Worm (Caenorhabditis elegans): ENCODE measurements around the gene ins-17.
A peak's percentile ranks its signal among the peaks of the same experiment; 100 is the strongest.

The ins-17 gene

ce11 chrIII:4468812-4469211 is 8.6 kb downstream of the ins-17 start, which contains the start of gene mstr-2:
Gene mstr-2 (plus strand): TSS chrIII:4469112.
- no peak for TF ChIP-seq blmp-1 (tag; optimal IDR thresholded peaks at IDR 0.05; ENCODE audit: insufficient read depth)
- TF ChIP-seq unc-39 (tag; optimal IDR thresholded peaks at IDR 0.05) = no peak
- TF ChIP-seq mbf-1 (tag; optimal IDR thresholded peaks at IDR 0.05) = no peak
- no peak for TF ChIP-seq nhr-21 (tag; optimal IDR thresholded peaks at IDR 0.05)
- TF ChIP-seq R02D3.7 (tag; optimal IDR thresholded peaks at IDR 0.05) = no peak
- no peak for TF ChIP-seq snpc-4 (tag; optimal IDR thresholded peaks at IDR 0.05)
- no peak for TF ChIP-seq sma-9 (GFP tag; optimal IDR thresholded peaks at IDR 0.05)
- no peak for TF ChIP-seq sma-9 (tag; optimal IDR thresholded peaks at IDR 0.05)
- no peak for TF ChIP-seq skn-1 (tag; optimal IDR thresholded peaks at IDR 0.05)
- no peak for TF ChIP-seq alr-1 (tag; optimal IDR thresholded peaks at IDR 0.05)
- TF ChIP-seq sma-3 (GFP tag; optimal IDR thresholded peaks at IDR 0.05) = no peak
- no peak for TF ChIP-seq ama-1 (optimal IDR thresholded peaks at IDR 0.05)
- no peak for TF ChIP-seq ztf-1 (GFP tag; conservative IDR thresholded peaks at IDR 0.05)
- TF ChIP-seq ceh-16 (tag; optimal IDR thresholded peaks at IDR 0.05) = no peak
- no peak for TF ChIP-seq zag-1 (tag; optimal IDR thresholded peaks at IDR 0.05)
- no peak for TF ChIP-seq nhr-6 (tag; optimal IDR thresholded peaks at IDR 0.05)
- TF ChIP-seq lin-13 (GFP tag; optimal IDR thresholded peaks at IDR 0.05) = no peak
- no peak for TF ChIP-seq nhr-12 (tag; optimal IDR thresholded peaks at IDR 0.05)
- TF ChIP-seq ztf-4 (tag; optimal IDR thresholded peaks at IDR 0.05) = no peak
- TF ChIP-seq nhr-11 (tag; optimal IDR thresholded peaks at IDR 0.05) = no peak

DNA sequence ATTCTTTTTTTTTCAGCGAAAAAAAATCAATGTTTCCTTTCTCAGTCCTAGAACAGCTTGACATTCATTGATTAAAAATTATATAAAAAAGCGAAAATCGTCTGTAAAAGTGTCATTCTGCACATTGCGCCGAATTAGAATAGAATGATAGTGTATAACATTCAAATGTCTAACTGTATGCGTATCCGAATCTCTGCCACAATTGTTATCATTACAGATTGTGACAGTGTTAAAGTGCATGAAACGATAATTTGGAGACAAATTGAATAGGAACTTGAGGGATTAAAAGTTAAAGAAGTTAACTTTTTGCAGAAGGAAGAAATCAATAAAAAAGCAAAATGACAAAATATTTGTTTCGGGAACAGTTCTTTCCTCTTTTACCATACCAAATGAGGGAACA is 9.0 kb downstream of the ins-17 start:
- TF ChIP-seq F13H6.1 (tag; optimal IDR thresholded peaks at IDR 0.05) (no peak), sma-9 (GFP tag; optimal IDR thresholded peaks at IDR 0.05) (peak; percentile 31), sma-9 (tag; optimal IDR thresholded peaks at IDR 0.05) (no peak), nhr-23 (tag; optimal IDR thresholded peaks at IDR 0.05) (no peak), fos-1 (tag; optimal IDR thresholded peaks at IDR 0.05) (peak; percentile 72), egl-27 (tag; optimal IDR thresholded peaks at IDR 0.05) (no peak)

- TF ChIP-seq blmp-1 (tag; optimal IDR thresholded peaks at IDR 0.05; ENCODE audit: insufficient read depth) (peak; percentile 27), nhr-129 (tag; optimal IDR thresholded peaks at IDR 0.05) (no peak)
Measured at ce11 chrIII:4467277-4467676, 10.1 kb downstream of the ins-17 start, which contains the start of gene ndg-4. Gene ndg-4 (minus strand): TSS chrIII:4467377.

ce11 chrIII:4461337-4461736 is 16.0 kb downstream of the ins-17 start:
- TF ChIP-seq alr-1 (tag; optimal IDR thresholded peaks at IDR 0.05) = no peak

- TF ChIP-seq sma-9 (GFP tag; optimal IDR thresholded peaks at IDR 0.05) (peak; percentile 10), sma-9 (tag; optimal IDR thresholded peaks at IDR 0.05) (no peak), lsy-2 (tag; optimal IDR thresholded peaks at IDR 0.05) (peak in 1 of 2 experiments; percentile 17), ztf-4 (tag; optimal IDR thresholded peaks at IDR 0.05) (no peak), sem-4 (tag; optimal IDR thresholded peaks at IDR 0.05) (no peak), elt-3 (tag; optimal IDR thresholded peaks at IDR 0.05) (no peak), fos-1 (tag; optimal IDR thresholded peaks at IDR 0.05) (no peak), skn-1 (tag; optimal IDR thresholded peaks at IDR 0.05) (no peak), ceh-16 (tag; optimal IDR thresholded peaks at IDR 0.05) (no peak), aly-2 (tag; optimal IDR thresholded peaks at IDR 0.05) (no peak)
Measured at ce11 chrIII:4460242-4460641, 17.1 kb downstream of the ins-17 start.

DNA sequence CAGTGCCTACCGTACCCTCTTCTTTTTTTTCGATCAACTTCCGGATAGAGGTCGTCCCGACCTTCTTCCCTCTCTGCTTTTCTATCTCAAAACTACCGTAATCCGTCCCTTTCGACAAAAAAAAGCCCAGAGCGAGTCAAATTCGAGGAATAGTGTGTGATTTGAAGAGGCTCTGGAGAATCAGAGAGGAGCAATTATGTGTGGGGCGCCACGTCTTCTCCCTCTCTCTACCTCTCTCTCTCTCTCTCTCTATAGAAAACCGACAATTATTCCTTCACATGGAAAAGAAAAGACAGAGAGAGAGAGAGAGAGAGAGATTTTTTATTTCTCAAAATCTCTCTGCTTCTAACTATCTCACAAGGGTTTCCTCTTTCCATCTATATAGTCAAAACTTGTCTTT is 20.8 kb downstream of the ins-17 start:
- TF ChIP-seq lin-13 (GFP tag; optimal IDR thresholded peaks at IDR 0.05) (no peak), sma-9 (GFP tag; optimal IDR thresholded peaks at IDR 0.05) (peak; percentile 2), sma-9 (tag; optimal IDR thresholded peaks at IDR 0.05) (no peak), nhr-21 (tag; optimal IDR thresholded peaks at IDR 0.05) (no peak), ama-1 (optimal IDR thresholded peaks at IDR 0.05) (no peak), crh-2 (tag; optimal IDR thresholded peaks at IDR 0.05) (peak; percentile 39), lsy-2 (tag; optimal IDR thresholded peaks at IDR 0.05) (peak; percentile 29 to 83), mab-5 (tag; optimal IDR thresholded peaks at IDR 0.05) (no peak), nhr-129 (tag; optimal IDR thresholded peaks at IDR 0.05) (no peak), C34F6.9 (tag; optimal IDR thresholded peaks at IDR 0.05) (peak; percentile 19), ceh-82 (tag; optimal IDR thresholded peaks at IDR 0.05) (no peak), F13H6.1 (tag; optimal IDR thresholded peaks at IDR 0.05) (peak; percentile 42), aly-2 (tag; optimal IDR thresholded peaks at IDR 0.05) (no peak), ztf-1 (GFP tag; conservative IDR thresholded peaks at IDR 0.05) (no peak), mdl-1 (tag; optimal IDR thresholded peaks at IDR 0.05) (no peak), nhr-6 (tag; optimal IDR thresholded peaks at IDR 0.05) (peak; percentile 4), zag-1 (tag; optimal IDR thresholded peaks at IDR 0.05) (no peak), dmd-4 (tag; optimal IDR thresholded peaks at IDR 0.05) (no peak), gmeb-1 (tag; optimal IDR thresholded peaks at IDR 0.05) (no peak), snpc-4 (tag; optimal IDR thresholded peaks at IDR 0.05) (no peak), nhr-237 (tag; optimal IDR thresholded peaks at IDR 0.05) (no peak), mbf-1 (tag; optimal IDR thresholded peaks at IDR 0.05) (no peak), nhr-25 (tag; optimal IDR thresholded peaks at IDR 0.05) (peak; percentile 79), ceh-16 (tag; optimal IDR thresholded peaks at IDR 0.05) (no peak), ZK546.5 (tag; optimal IDR thresholded peaks at IDR 0.05) (no peak)
